Fruit fly (Drosophila melanogaster) whole organism, embryonic: ENCODE measurements around the gene CG4297.
A peak's percentile ranks its signal among the peaks of the same experiment; 100 is the strongest.

Source experiments
- Asciz ChIP-seq: fragments of 200-800 bp; sonication (Bioruptor generic); optimal IDR thresholded peaks from 2 replicates; lab custom pipeline; 2017; ENCODE audit warnings: missing biosample characterization, mild to moderate bottlenecking, missing genetic modification characterization, missing genetic modification reagents
- Atf-2 ChIP-seq: fragments of 200-800 bp; sonication (Bioruptor generic); optimal IDR thresholded peaks from 2 replicates; lab custom pipeline; 2016; ENCODE audit warnings: missing biosample characterization, missing genetic modification characterization
- CG10209 ChIP-seq: fragments of 200-800 bp; sonication (Bioruptor generic); optimal IDR thresholded peaks from 3 replicates; lab custom pipeline; 2017; ENCODE audit warnings: missing biosample characterization, mild to moderate bottlenecking, missing genetic modification characterization, missing genetic modification reagents
- CG10321 ChIP-seq: fragments of 200-800 bp; sonication (Bioruptor generic); IDR thresholded peaks from 2 replicates; pipeline ENCODE4 v1.3.6; 2022; ENCODE audit warnings: missing biosample characterization, missing genetic modification characterization
- CG10366 ChIP-seq: fragments of 200-800 bp; sonication (Bioruptor generic); IDR thresholded peaks from 2 replicates; pipeline ENCODE4 v1.3.6; 2022; ENCODE audit warnings: missing biosample characterization, missing genetic modification characterization
- CG10979 ChIP-seq: fragments of 200-800 bp; sonication (Bioruptor generic); optimal IDR thresholded peaks from 2 replicates; lab custom pipeline; 2018; ENCODE audit warnings: missing biosample characterization, mild to moderate bottlenecking, missing genetic modification characterization, moderate library complexity
- CG13123 ChIP-seq: fragments of 200-800 bp; sonication (Bioruptor generic); optimal IDR thresholded peaks from 2 replicates; lab custom pipeline; 2016; ENCODE audit warnings: missing biosample characterization, missing genetic modification characterization
- CG13775 ChIP-seq: fragments of 200-800 bp; sonication (Bioruptor generic); optimal IDR thresholded peaks from 3 replicates; lab custom pipeline; 2017; ENCODE audit warnings: missing biosample characterization, mild to moderate bottlenecking, missing genetic modification characterization
- CG15073 ChIP-seq: fragments of 200-800 bp; sonication (Bioruptor generic); optimal IDR thresholded peaks from 2 replicates; lab custom pipeline; 2016; ENCODE audit warnings: missing biosample characterization, missing genetic modification characterization
- CG16813 ChIP-seq: fragments of 200-800 bp; sonication (Bioruptor generic); IDR thresholded peaks from 3 replicates; pipeline ENCODE4 v1.3.6; 2022; ENCODE audit warnings: missing biosample characterization, missing genetic modification characterization; ENCODE audit not compliant: partially characterized antibody
- CG17359 ChIP-seq: fragments of 200-800 bp; sonication (Bioruptor generic); optimal IDR thresholded peaks from 3 replicates; lab custom pipeline; 2018; ENCODE audit warnings: missing biosample characterization, mild to moderate bottlenecking, missing genetic modification characterization, moderate library complexity
- CG18011 ChIP-seq: fragments of 200-800 bp; sonication (Bioruptor generic); optimal IDR thresholded peaks from 2 replicates; lab custom pipeline; 2017; ENCODE audit warnings: missing biosample characterization, missing genetic modification characterization, mild to moderate bottlenecking, moderate library complexity, missing genotype
- CG18262 ChIP-seq: fragments of 200-800 bp; optimal IDR thresholded peaks from 3 replicates; lab custom pipeline; 2019; ENCODE audit warnings: missing biosample characterization, mild to moderate bottlenecking, missing genetic modification characterization, moderate library complexity
- CG3726 ChIP-seq: fragments of 200-800 bp; sonication (Bioruptor generic); IDR thresholded peaks from 3 replicates; pipeline ENCODE4, ENCODE4 v1.3.6; 2022; ENCODE audit warnings: missing biosample characterization, missing genetic modification characterization
- CG4404 ChIP-seq: fragments of 200-800 bp; sonication (Bioruptor generic); IDR thresholded peaks from 2 replicates; pipeline ENCODE4 v1.3.6; 2022; ENCODE audit warnings: missing biosample characterization, missing genetic modification characterization
- CG6175 ChIP-seq: fragments of 200-800 bp; sonication (Bioruptor generic); IDR thresholded peaks from 3 replicates; pipeline ENCODE4 v1.3.6; 2022; ENCODE audit warnings: missing biosample characterization, missing genetic modification characterization
- CG6854 ChIP-seq: fragments of 200-800 bp; sonication (Bioruptor generic); optimal IDR thresholded peaks from 3 replicates; lab custom pipeline; 2017; ENCODE audit warnings: missing biosample characterization, mild to moderate bottlenecking, missing genetic modification characterization
- CG8765 ChIP-seq: fragments of 200-800 bp; sonication (Bioruptor generic); IDR thresholded peaks from 2 replicates; pipeline ENCODE4 v1.3.6; 2022; ENCODE audit warnings: missing biosample characterization, missing genetic modification characterization
- CG9876 ChIP-seq: fragments of 200-800 bp; sonication (Bioruptor generic); optimal IDR thresholded peaks from 2 replicates; lab custom pipeline; 2016; ENCODE audit warnings: missing biosample characterization, missing genetic modification characterization
- CoRest ChIP-seq: fragments of 200-800 bp; sonication (Bioruptor generic); optimal IDR thresholded peaks from 3 replicates; lab custom pipeline; 2018; ENCODE audit warnings: missing biosample characterization, mild to moderate bottlenecking, missing genetic modification characterization, moderate library complexity
- Dek ChIP-seq: fragments of 200-800 bp; sonication (Bioruptor generic); optimal IDR thresholded peaks from 3 replicates; lab custom pipeline; 2019; ENCODE audit warnings: missing biosample characterization, mild to moderate bottlenecking, missing genetic modification characterization, moderate library complexity
- Dref ChIP-seq: fragments of 200-800 bp; sonication (Bioruptor generic); IDR thresholded peaks from 2 replicates; pipeline ENCODE4 v1.3.6; 2022; ENCODE audit warnings: missing biosample characterization, missing genetic modification characterization
- Fer1 ChIP-seq: fragments of 200-800 bp; sonication (Bioruptor generic); optimal IDR thresholded peaks from 2 replicates; lab custom pipeline; 2017; ENCODE audit warnings: missing biosample characterization, mild to moderate bottlenecking, missing genetic modification characterization
- Fer2 ChIP-seq: fragments of 200-800 bp; sonication (Bioruptor generic); optimal IDR thresholded peaks from 2 replicates; lab custom pipeline; 2018; ENCODE audit warnings: missing biosample characterization, mild to moderate bottlenecking, missing genetic modification characterization, moderate library complexity
- HLH54F ChIP-seq: fragments of 200-800 bp; sonication (Bioruptor generic); optimal IDR thresholded peaks from 3 replicates; lab custom pipeline; 2016; ENCODE audit warnings: missing biosample characterization, missing genetic modification characterization
- Hsf ChIP-seq: fragments of 200-800 bp; sonication (Bioruptor generic); optimal IDR thresholded peaks from 3 replicates; lab custom pipeline; 2016; ENCODE audit warnings: missing biosample characterization, missing genetic modification characterization
- Max ChIP-seq: fragments of 200-800 bp; sonication (Bioruptor generic); optimal IDR thresholded peaks from 2 replicates; lab custom pipeline; 2016; ENCODE audit warnings: missing biosample characterization, mild to moderate bottlenecking, missing genetic modification characterization
- NC2α ChIP-seq: fragments of 200-800 bp; sonication (Bioruptor generic); optimal IDR thresholded peaks from 2 replicates; lab custom pipeline; 2016; ENCODE audit warnings: missing biosample characterization, missing genetic modification characterization
- Oli ChIP-seq: fragments of 200-800 bp; sonication (Bioruptor generic); optimal IDR thresholded peaks from 2 replicates; lab custom pipeline; 2018; ENCODE audit warnings: missing biosample characterization, mild to moderate bottlenecking, missing genetic modification characterization, moderate library complexity
- Scr ChIP-seq: fragments of 200-800 bp; sonication (Bioruptor generic); IDR thresholded peaks from 2 replicates; pipeline ENCODE4 v1.3.6; 2022; ENCODE audit warnings: missing biosample characterization, missing genetic modification characterization; ENCODE audit not compliant: partially characterized antibody
- Sry-δ ChIP-seq: fragments of 200-800 bp; sonication (Bioruptor generic); optimal IDR thresholded peaks from 2 replicates; lab custom pipeline; 2016; ENCODE audit warnings: missing biosample characterization, missing genetic modification characterization
- Ssrp ChIP-seq: fragments of 200-800 bp; sonication (Bioruptor generic); optimal IDR thresholded peaks from 2 replicates; lab custom pipeline; 2018; ENCODE audit warnings: missing biosample characterization, mild to moderate bottlenecking, missing genetic modification characterization, moderate library complexity
- Usf ChIP-seq: fragments of 200-800 bp; sonication (Bioruptor generic); optimal IDR thresholded peaks from 2 replicates; lab custom pipeline; 2017; ENCODE audit warnings: missing genotype, missing biosample characterization, missing genetic modification characterization
- Vsx1 ChIP-seq: fragments of 200-800 bp; sonication (Bioruptor generic); optimal IDR thresholded peaks from 2 replicates; lab custom pipeline; 2017; ENCODE audit warnings: missing biosample characterization, mild to moderate bottlenecking, missing genetic modification characterization, missing genetic modification reagents
- dm ChIP-seq: fragments of 200-800 bp; sonication (Bioruptor generic); optimal IDR thresholded peaks from 3 replicates; lab custom pipeline; 2016; ENCODE audit warnings: missing biosample characterization, missing genetic modification characterization
- ftz-f1 ChIP-seq: fragments of 200-800 bp; sonication (Bioruptor generic); optimal IDR thresholded peaks from 2 replicates; lab custom pipeline; 2016; ENCODE audit warnings: missing biosample characterization, missing genetic modification characterization
- gcm ChIP-seq: fragments of 200-800 bp; sonication (Bioruptor generic); optimal IDR thresholded peaks from 2 replicates; lab custom pipeline; 2019; ENCODE audit warnings: missing biosample characterization, mild to moderate bottlenecking, missing genetic modification characterization, moderate library complexity
- grau ChIP-seq: fragments of 200-800 bp; optimal IDR thresholded peaks from 3 replicates; lab custom pipeline; 2019; ENCODE audit warnings: missing biosample characterization, mild to moderate bottlenecking, missing genetic modification characterization, moderate library complexity
- lab ChIP-seq: fragments of 200-800 bp; sonication (Bioruptor generic); optimal IDR thresholded peaks from 3 replicates; lab custom pipeline; 2017; ENCODE audit warnings: missing biosample characterization, missing genetic modification characterization, mild to moderate bottlenecking, moderate library complexity, missing genetic modification reagents
- nerfin-1 ChIP-seq: fragments of 200-800 bp; sonication (Bioruptor generic); optimal IDR thresholded peaks from 3 replicates; lab custom pipeline; 2019; ENCODE audit warnings: missing biosample characterization, mild to moderate bottlenecking, missing genetic modification characterization, moderate library complexity
- nmo ChIP-seq: fragments of 200-800 bp; sonication (Bioruptor generic); optimal IDR thresholded peaks from 2 replicates; lab custom pipeline; 2018; ENCODE audit warnings: missing biosample characterization, mild to moderate bottlenecking, missing genetic modification characterization, moderate library complexity
- pho ChIP-seq: fragments of 200-800 bp; sonication (Bioruptor generic); optimal IDR thresholded peaks from 2 replicates; lab custom pipeline; 2016; ENCODE audit warnings: missing biosample characterization, missing genetic modification characterization
- sc ChIP-seq, 3 experiments: fragments of >200 bp in 2 of 3; fragments of 200-800 bp in 1 of 3; sonication (Bioruptor generic) in 1 of 3; optimal IDR thresholded peaks; 2 replicates in 2 of 3; 3 replicates in 1 of 3; lab custom pipeline; 2017; ENCODE audit warnings: mild to moderate bottlenecking in 1 of 3, missing biosample characterization in 1 of 3, missing genetic modification characterization in 1 of 3, missing genetic modification reagents in 1 of 3
- scrt ChIP-seq: fragments of 200-800 bp; sonication (Bioruptor generic); optimal IDR thresholded peaks from 2 replicates; lab custom pipeline; 2018; ENCODE audit warnings: missing biosample characterization, mild to moderate bottlenecking, missing genetic modification characterization, moderate library complexity
- slou ChIP-seq: fragments of 200-800 bp; sonication (Bioruptor generic); optimal IDR thresholded peaks from 3 replicates; lab custom pipeline; 2016; ENCODE audit warnings: missing biosample characterization, missing genetic modification characterization
- tll ChIP-seq, 2 experiments: fragments of 200-800 bp in 1 of 2; fragments of >200 bp in 1 of 2; sonication (Bioruptor generic) in 1 of 2; optimal IDR thresholded peaks; 2 replicates each; lab custom pipeline; 2017 to 2019; ENCODE audit warnings: missing biosample characterization in 2 of 2, missing genetic modification characterization in 2 of 2, mild to moderate bottlenecking in 1 of 2, moderate library complexity in 1 of 2

Gene CG4297

DNA sequence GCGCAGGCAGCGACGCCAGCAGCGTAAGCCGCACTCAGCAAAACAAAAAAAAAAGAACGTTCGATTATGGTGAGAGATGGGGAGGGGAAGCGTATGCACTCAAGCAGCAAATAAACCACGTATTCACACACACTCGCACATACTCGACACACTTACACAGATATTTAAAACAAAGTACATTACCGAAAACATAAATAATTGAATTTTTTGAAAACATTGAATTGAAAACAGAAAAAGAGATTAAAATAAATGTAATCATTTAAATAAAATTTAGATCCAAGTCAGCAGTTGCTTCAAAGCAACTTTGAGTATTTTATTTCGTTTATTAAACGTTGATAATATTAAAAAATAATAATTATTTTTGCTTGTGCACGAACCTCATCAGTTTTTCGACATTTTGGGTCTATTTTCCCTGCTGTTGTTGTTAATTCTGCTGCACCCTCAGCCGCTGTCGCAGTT, 950 bp downstream of the CG4297 start (continued):
- TF ChIP-seq Max (GFP tag; lab: Kevin White, UChicago) (peak; percentile 22), CG15073 (no peak), Fer1 (GFP tag; lab: Kevin White, UChicago) (peak; percentile 71), CG10366 (GFP tag; lab: Robert Waterston, UW) (no peak), Fer2 (tag; lab: Kevin White, UChicago) (peak; percentile 20), CG8765 (GFP tag; lab: Robert Waterston, UW) (no peak), ftz-f1 (no peak), CG18011 (peak; percentile 26), CG10321 (GFP tag; lab: Robert Waterston, UW) (no peak), CG13775 (GFP tag; lab: Kevin White, UChicago) (peak; percentile 61), Atf-2 (GFP tag; lab: Kevin White, UChicago) (no peak), CG9876 (GFP tag; lab: Kevin White, UChicago) (no peak), Vsx1 (GFP tag; lab: Kevin White, UChicago) (peak; percentile 9), grau (tag; lab: Kevin White, UChicago) (peak; percentile 73), CG18262 (tag; lab: Kevin White, UChicago) (peak; percentile 68), Ssrp (tag; lab: Kevin White, UChicago) (peak; percentile 71), nmo (peak; percentile 76), Sry-δ (GFP tag; lab: Kevin White, UChicago) (no peak), Oli (peak; percentile 61), sc (optimal IDR thresholded peaks at IDR 0.05; lab: Kevin White, UChicago) (no peak), sc (GFP tag; optimal IDR thresholded peaks at IDR 0.05; lab: Kevin White, UChicago) (peak; percentile 19), Usf (GFP tag; lab: Kevin White, UChicago) (no peak), CoRest (peak; percentile 70), Hsf (GFP tag; lab: Kevin White, UChicago) (peak; percentile 21), Dref (no peak), nerfin-1 (peak; percentile 52), NC2α (GFP tag; lab: Kevin White, UChicago) (no peak), CG3726 (GFP tag; lab: Robert Waterston, UW) (no peak), HLH54F (no peak), CG17359 (peak; percentile 81), CG6175 (GFP tag; lab: Robert Waterston, UW) (no peak), pho (GFP tag; lab: Kevin White, UChicago) (no peak), Asciz (GFP tag; lab: Kevin White, UChicago) (peak; percentile 29), tll (GFP tag; optimal IDR thresholded peaks at IDR 0.05; lab: Kevin White, UChicago) (no peak), Scr (GFP tag; lab: Robert Waterston, UW) (no peak), lab (GFP tag; lab: Kevin White, UChicago) (peak; percentile 76), slou (GFP tag; lab: Kevin White, UChicago) (peak; percentile 64), CG4404 (GFP tag; lab: Robert Waterston, UW) (no peak), CG10209 (GFP tag; lab: Kevin White, UChicago) (peak; percentile 67), Dek (tag; lab: Kevin White, UChicago) (peak; percentile 19), CG13123 (GFP tag; lab: Kevin White, UChicago) (no peak), gcm (GFP tag; lab: Kevin White, UChicago) (peak; percentile 71), CG16813 (GFP tag; lab: Robert Waterston, UW) (no peak), CG6854 (no peak), dm (GFP tag; lab: Kevin White, UChicago) (no peak), CG10979 (tag; lab: Kevin White, UChicago) (peak; percentile 73), scrt (GFP tag; lab: Kevin White, UChicago) (peak; percentile 43)
